Worm (Caenorhabditis elegans): ENCODE data around the gene Y54E2A.5.

ce11 chrII:14801086-14801531, 43.5 kb upstream of the Y54E2A.5 start:
- TF ChIP-seq ttx-3 (tag; optimal IDR thresholded peaks at IDR 0.05) (no peak), nfya-1 (tag; optimal IDR thresholded peaks at IDR 0.05) (no peak), zip-5 (tag; optimal IDR thresholded peaks at IDR 0.05) (no peak)

Data from whole organism, late embryonic.